Fruit fly (Drosophila melanogaster) whole organism, embryonic: ENCODE results near the gene Girdin.
A peak's percentile ranks its signal among the peaks of the same experiment; 100 is the strongest.

ENCODE experiments used
- Atf-2 ChIP-seq: fragments of 200-800 bp; sonication (Bioruptor generic); optimal IDR thresholded peaks from 2 replicates; lab custom pipeline; 2016; ENCODE audit warnings: missing biosample characterization, missing genetic modification characterization
- Atf6 ChIP-seq: fragments of 200-800 bp; sonication (Bioruptor generic); IDR thresholded peaks from 2 replicates; pipeline ENCODE4 v1.3.6; 2022; ENCODE audit warnings: missing biosample characterization, missing genetic modification characterization
- B-H2 ChIP-seq: fragments of 200-800 bp; sonication (Bioruptor generic); optimal IDR thresholded peaks from 2 replicates; lab custom pipeline; 2018; ENCODE audit warnings: missing biosample characterization, mild to moderate bottlenecking, missing genetic modification characterization
- Bgb ChIP-seq: fragments of 200-800 bp; sonication (Bioruptor generic); IDR thresholded peaks from 2 replicates; pipeline ENCODE4 v1.3.6; 2022; ENCODE audit warnings: missing biosample characterization, missing genetic modification characterization; ENCODE audit not compliant: partially characterized antibody
- C15 ChIP-seq: fragments of 200-800 bp; sonication (Bioruptor generic); IDR thresholded peaks from 3 replicates; pipeline ENCODE4 v1.3.6; 2022; ENCODE audit warnings: missing biosample characterization, missing genetic modification characterization
- CG1024 ChIP-seq: fragments of 200-800 bp; sonication (Bioruptor generic); IDR thresholded peaks from 2 replicates; pipeline ENCODE4 v1.3.6; 2022; ENCODE audit warnings: missing biosample characterization, missing genetic modification characterization
- CG10366 ChIP-seq: fragments of 200-800 bp; sonication (Bioruptor generic); IDR thresholded peaks from 2 replicates; pipeline ENCODE4 v1.3.6; 2022; ENCODE audit warnings: missing biosample characterization, missing genetic modification characterization
- CG10654 ChIP-seq: fragments of 200-800 bp; sonication (Bioruptor generic); optimal IDR thresholded peaks from 2 replicates; lab custom pipeline; 2016; ENCODE audit warnings: missing biosample characterization, missing genetic modification characterization
- CG13123 ChIP-seq: fragments of 200-800 bp; sonication (Bioruptor generic); optimal IDR thresholded peaks from 2 replicates; lab custom pipeline; 2016; ENCODE audit warnings: missing biosample characterization, missing genetic modification characterization
- CG13775 ChIP-seq: fragments of 200-800 bp; sonication (Bioruptor generic); optimal IDR thresholded peaks from 3 replicates; lab custom pipeline; 2017; ENCODE audit warnings: missing biosample characterization, mild to moderate bottlenecking, missing genetic modification characterization
- CG1529 ChIP-seq: fragments of 200-800 bp; sonication (Bioruptor generic); optimal IDR thresholded peaks from 3 replicates; lab custom pipeline; 2018; ENCODE audit warnings: missing biosample characterization, missing genetic modification characterization
- CG17568 ChIP-seq: fragments of 200-800 bp; sonication (Bioruptor generic); optimal IDR thresholded peaks from 2 replicates; lab custom pipeline; 2018; ENCODE audit warnings: missing biosample characterization, mild to moderate bottlenecking, missing genetic modification characterization, moderate library complexity
- CG17912 ChIP-seq: fragments of 200-800 bp; sonication (Bioruptor generic); optimal IDR thresholded peaks from 2 replicates; lab custom pipeline; 2018; ENCODE audit warnings: missing biosample characterization, mild to moderate bottlenecking, missing genetic modification characterization
- CG1792 ChIP-seq: fragments of 200-800 bp; sonication (Bioruptor generic); optimal IDR thresholded peaks from 2 replicates; lab custom pipeline; 2016; ENCODE audit warnings: missing biosample characterization, missing genetic modification characterization
- CG18619 ChIP-seq: fragments of 200-800 bp; sonication (Bioruptor generic); optimal IDR thresholded peaks from 3 replicates; lab custom pipeline; 2017; ENCODE audit warnings: missing biosample characterization, mild to moderate bottlenecking, missing genetic modification characterization
- CG30020 ChIP-seq: fragments of 200-800 bp; optimal IDR thresholded peaks from 2 replicates; lab custom pipeline; 2019; ENCODE audit warnings: missing biosample characterization, mild to moderate bottlenecking, missing genetic modification characterization, moderate library complexity
- CG3163 ChIP-seq: fragments of 200-800 bp; sonication (Bioruptor generic); optimal IDR thresholded peaks from 3 replicates; lab custom pipeline; 2016; ENCODE audit warnings: missing biosample characterization, missing genetic modification characterization
- CG42726 ChIP-seq: fragments of 200-800 bp; sonication (Bioruptor generic); IDR thresholded peaks from 2 replicates; pipeline ENCODE4 v1.3.6; 2022; ENCODE audit warnings: missing biosample characterization, missing genetic modification characterization; ENCODE audit not compliant: partially characterized antibody
- CG4730 ChIP-seq: fragments of 200-800 bp; sonication (Bioruptor generic); IDR thresholded peaks from 2 replicates; pipeline ENCODE4 v1.3.6; 2022; ENCODE audit warnings: missing biosample characterization, missing genetic modification characterization
- CG7963 ChIP-seq: fragments of 200-800 bp; sonication (Bioruptor generic); IDR thresholded peaks from 3 replicates; pipeline ENCODE4 v1.3.6; 2022; ENCODE audit warnings: missing biosample characterization, missing genetic modification characterization; ENCODE audit not compliant: partially characterized antibody
- CG9876 ChIP-seq: fragments of 200-800 bp; sonication (Bioruptor generic); optimal IDR thresholded peaks from 2 replicates; lab custom pipeline; 2016; ENCODE audit warnings: missing biosample characterization, missing genetic modification characterization
- HLH4C ChIP-seq: fragments of 200-800 bp; sonication (Bioruptor generic); IDR thresholded peaks from 3 replicates; pipeline ENCODE4 v1.3.6; 2022; ENCODE audit warnings: missing biosample characterization, missing genetic modification characterization; ENCODE audit not compliant: partially characterized antibody
- HLH54F ChIP-seq: fragments of 200-800 bp; sonication (Bioruptor generic); optimal IDR thresholded peaks from 3 replicates; lab custom pipeline; 2016; ENCODE audit warnings: missing biosample characterization, missing genetic modification characterization
- Hand ChIP-seq: fragments of 200-800 bp; sonication (Bioruptor generic); optimal IDR thresholded peaks from 2 replicates; lab custom pipeline; 2017; ENCODE audit warnings: mild to moderate bottlenecking, missing biosample characterization, missing genetic modification reagents, missing genetic modification characterization
- Hey ChIP-seq: fragments of 200-800 bp; sonication (Bioruptor generic); optimal IDR thresholded peaks from 3 replicates; lab custom pipeline; 2018; ENCODE audit warnings: missing biosample characterization, mild to moderate bottlenecking, missing genetic modification characterization
- Hr78 ChIP-seq, 2 experiments: fragments of 200-800 bp in 1 of 2; fragments of >200 bp in 1 of 2; sonication (Bioruptor generic) in 1 of 2; optimal IDR thresholded peaks; 2 replicates each; lab custom pipeline; 2017 to 2019; ENCODE audit warnings: missing biosample characterization in 2 of 2, missing genetic modification characterization in 2 of 2, mild to moderate bottlenecking in 1 of 2, moderate library complexity in 1 of 2
- Lim3 ChIP-seq: fragments of 200-800 bp; sonication (Bioruptor generic); IDR thresholded peaks from 2 replicates; pipeline ENCODE4 v1.3.6; 2022; ENCODE audit warnings: missing biosample characterization, missing genetic modification characterization
- Neu2 ChIP-seq: fragments of 200-800 bp; sonication (Bioruptor generic); optimal IDR thresholded peaks from 3 replicates; lab custom pipeline; 2016; ENCODE audit warnings: missing biosample characterization, missing genetic modification characterization, borderline replicate concordance
- NfI ChIP-seq: fragments of 200-800 bp; sonication (Bioruptor generic); optimal IDR thresholded peaks from 3 replicates; lab custom pipeline; 2018; ENCODE audit warnings: missing biosample characterization, mild to moderate bottlenecking, missing genetic modification characterization, moderate library complexity
- Scr ChIP-seq: fragments of 200-800 bp; sonication (Bioruptor generic); IDR thresholded peaks from 2 replicates; pipeline ENCODE4 v1.3.6; 2022; ENCODE audit warnings: missing biosample characterization, missing genetic modification characterization; ENCODE audit not compliant: partially characterized antibody
- Ssrp ChIP-seq: fragments of 200-800 bp; sonication (Bioruptor generic); optimal IDR thresholded peaks from 2 replicates; lab custom pipeline; 2018; ENCODE audit warnings: missing biosample characterization, mild to moderate bottlenecking, missing genetic modification characterization, moderate library complexity
- Trl ChIP-seq, 3 experiments: fragments of >200 bp in 2 of 3; fragments of 200-800 bp in 1 of 3; sonication (Bioruptor generic) in 1 of 3; optimal IDR thresholded peaks; 2 replicates in 1 of 3; 3 replicates in 2 of 3; lab custom pipeline; 2016 to 2017; ENCODE audit warnings: missing biosample characterization in 1 of 3, missing genetic modification characterization in 1 of 3
- amos ChIP-seq: fragments of 200-800 bp; sonication (Bioruptor generic); IDR thresholded peaks from 2 replicates; pipeline ENCODE4 v1.3.6; 2022; ENCODE audit warnings: missing biosample characterization, missing genetic modification characterization; ENCODE audit not compliant: partially characterized antibody
- ash1 ChIP-seq: fragments of 200-800 bp; sonication (Bioruptor generic); optimal IDR thresholded peaks from 2 replicates; lab custom pipeline; 2018; ENCODE audit warnings: missing biosample characterization, mild to moderate bottlenecking, missing genetic modification characterization
- btn ChIP-seq: fragments of 200-800 bp; sonication (Bioruptor generic); optimal IDR thresholded peaks from 2 replicates; lab custom pipeline; 2016; ENCODE audit warnings: missing biosample characterization, missing genetic modification characterization
- chif ChIP-seq, 2 experiments: fragments of 200-800 bp; sonication (Bioruptor generic); optimal IDR thresholded peaks; 3 replicates each; lab custom pipeline; 2016; ENCODE audit warnings: missing biosample characterization in 2 of 2, missing genetic modification characterization in 2 of 2
- chn ChIP-seq: fragments of 200-800 bp; sonication (Bioruptor generic); optimal IDR thresholded peaks from 2 replicates; lab custom pipeline; 2016; ENCODE audit warnings: missing biosample characterization, missing genetic modification characterization
- danr ChIP-seq: fragments of 200-800 bp; sonication (Bioruptor generic); IDR thresholded peaks from 2 replicates; pipeline ENCODE4 v1.3.6; 2022; ENCODE audit warnings: missing biosample characterization, missing genetic modification characterization
- gcm2 ChIP-seq: fragments of 200-800 bp; sonication (Bioruptor generic); optimal IDR thresholded peaks from 2 replicates; lab custom pipeline; 2016; ENCODE audit warnings: missing biosample characterization, missing genetic modification characterization
- ind ChIP-seq: fragments of 200-800 bp; sonication (Bioruptor generic); optimal IDR thresholded peaks from 3 replicates; lab custom pipeline; 2016; ENCODE audit warnings: missing biosample characterization, missing genetic modification characterization
- jumu ChIP-seq: fragments of 200-800 bp; sonication (Bioruptor generic); optimal IDR thresholded peaks from 3 replicates; lab custom pipeline; 2016; ENCODE audit warnings: missing biosample characterization, missing genetic modification characterization
- mld ChIP-seq: fragments of 200-800 bp; sonication (Bioruptor generic); IDR thresholded peaks from 3 replicates; pipeline ENCODE4 v1.3.6; 2022; ENCODE audit warnings: missing biosample characterization, missing genetic modification characterization; ENCODE audit not compliant: partially characterized antibody
- nerfin-1 ChIP-seq: fragments of 200-800 bp; sonication (Bioruptor generic); optimal IDR thresholded peaks from 3 replicates; lab custom pipeline; 2019; ENCODE audit warnings: missing biosample characterization, mild to moderate bottlenecking, missing genetic modification characterization, moderate library complexity
- nerfin-2 ChIP-seq: fragments of 200-800 bp; sonication (Bioruptor generic); IDR thresholded peaks from 2 replicates; pipeline ENCODE4 v1.3.6; 2022; ENCODE audit warnings: missing biosample characterization, missing genetic modification characterization; ENCODE audit not compliant: partially characterized antibody
- pita ChIP-seq: fragments of 200-800 bp; sonication (Bioruptor generic); optimal IDR thresholded peaks from 2 replicates; lab custom pipeline; 2017; ENCODE audit warnings: missing biosample characterization, mild to moderate bottlenecking, missing genetic modification characterization
- repo ChIP-seq: fragments of 200-800 bp; sonication (Bioruptor generic); optimal IDR thresholded peaks from 2 replicates; lab custom pipeline; 2016; ENCODE audit warnings: missing biosample characterization, missing genetic modification characterization
- tio ChIP-seq: fragments of 200-800 bp; sonication (Bioruptor generic); optimal IDR thresholded peaks from 2 replicates; lab custom pipeline; 2017; ENCODE audit warnings: missing biosample characterization, missing genetic modification characterization, inconsistent platforms

Gene Girdin

DNA sequence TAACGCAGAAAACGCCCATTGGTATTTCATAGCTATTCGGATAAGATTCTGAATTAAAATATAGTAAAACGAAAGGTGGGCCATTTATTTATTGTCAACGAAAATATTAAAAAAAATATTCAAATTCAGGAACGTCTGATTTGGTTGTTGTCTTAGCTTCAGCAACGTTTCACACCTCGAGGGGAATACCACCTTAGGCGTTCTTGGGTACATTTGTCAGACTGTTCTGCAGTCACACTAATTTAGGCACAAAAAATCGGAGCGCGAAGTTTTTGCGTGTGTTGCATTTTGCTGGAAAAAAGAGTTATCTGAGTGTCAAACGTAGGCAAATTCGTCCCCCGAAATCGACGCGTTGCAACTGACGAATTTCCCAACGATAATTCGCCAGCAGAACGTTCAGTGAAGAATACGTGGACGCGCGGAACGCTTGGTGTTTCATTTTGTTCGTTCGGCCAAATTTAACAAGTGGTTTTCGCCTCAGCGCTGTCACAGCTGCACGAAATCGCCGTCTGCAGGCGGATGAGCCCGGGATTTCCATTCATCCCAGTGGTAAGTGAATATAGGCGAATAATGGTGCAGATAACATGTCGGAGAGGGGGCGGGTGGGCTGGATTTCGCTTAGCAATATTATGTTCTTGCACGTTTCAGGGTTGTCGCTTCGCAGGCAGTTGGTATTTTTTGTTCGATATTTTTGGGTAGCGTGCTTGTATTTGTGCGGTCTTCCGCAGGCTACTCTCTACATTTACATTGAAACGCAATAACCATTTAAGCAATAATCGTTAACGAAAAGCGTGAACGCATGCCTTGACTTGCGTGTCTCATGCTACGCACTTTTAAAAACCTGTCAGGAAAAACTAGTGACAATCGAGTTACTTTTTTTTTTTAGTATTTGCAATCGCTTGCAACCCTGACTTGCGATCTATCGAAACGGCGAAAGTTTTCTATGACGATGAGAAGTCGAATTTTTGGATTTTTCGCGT lies 46.3 kb downstream of the Girdin start, which contains the start of gene Larp4B (continued):
- no peak for TF ChIP-seq Neu2
- TF ChIP-seq CG3163 (GFP tag; lab: Kevin White, UChicago) = peak; percentile 1
- TF ChIP-seq C15 = no peak
- TF ChIP-seq gcm2 (GFP tag; lab: Kevin White, UChicago) = no peak
- no peak for TF ChIP-seq Hey (tag; lab: Kevin White, UChicago)
- no peak for TF ChIP-seq tio (GFP tag; lab: Kevin White, UChicago)
- no peak for TF ChIP-seq CG7963 (GFP tag; lab: Robert Waterston, UW)
- TF ChIP-seq Ssrp = peak; percentile 14
- TF ChIP-seq Bgb (GFP tag; lab: Robert Waterston, UW) = no peak
- TF ChIP-seq pita (GFP tag; lab: Kevin White, UChicago) = peak; percentile 86
- no peak for TF ChIP-seq CG17568 (GFP tag; lab: Kevin White, UChicago)
- TF ChIP-seq CG1792 (GFP tag; lab: Kevin White, UChicago) = no peak
- TF ChIP-seq Scr (GFP tag; lab: Robert Waterston, UW) = peak; percentile 72
- TF ChIP-seq CG17912 = no peak
- peak; percentile 17 for TF ChIP-seq nerfin-1
- peak; percentile 52 for TF ChIP-seq amos (GFP tag; lab: Robert Waterston, UW)
- TF ChIP-seq repo (GFP tag; lab: Kevin White, UChicago) = no peak
- TF ChIP-seq nerfin-2 (GFP tag; lab: Robert Waterston, UW) = no peak
- peak; percentile 28 for TF ChIP-seq B-H2 (GFP tag; lab: Kevin White, UChicago)
- 0 out of 3 replicates have a peak, but pooled peaks have one; percentile 39 for TF ChIP-seq mld
- TF ChIP-seq ash1 (GFP tag; lab: Kevin White, UChicago) = no peak
- peak; percentile 4 for TF ChIP-seq jumu (GFP tag; lab: Kevin White, UChicago)
- no peak for TF ChIP-seq CG9876
- TF ChIP-seq Hr78 (GFP tag; optimal IDR thresholded peaks at IDR 0.05; lab: Kevin White, UChicago) = no peak
- no peak for TF ChIP-seq CG1024
- TF ChIP-seq Lim3 (GFP tag; lab: Robert Waterston, UW) = no peak
- peak; percentile 55; the same call in 2 of the 3 replicates for TF ChIP-seq HLH4C (GFP tag; lab: Robert Waterston, UW)
- no peak for TF ChIP-seq CG30020
- TF ChIP-seq CG4730 (GFP tag; lab: Robert Waterston, UW) = no peak
- TF ChIP-seq HLH54F = no peak
- no peak for TF ChIP-seq Trl (optimal IDR thresholded peaks at IDR 0.05; lab: Kevin White, UChicago)
- no peak for TF ChIP-seq Trl (GFP tag; optimal IDR thresholded peaks at IDR 0.05; lab: Kevin White, UChicago)
- peak; percentile 13 for TF ChIP-seq chn (GFP tag; lab: Kevin White, UChicago)
- TF ChIP-seq Atf-2 (GFP tag; lab: Kevin White, UChicago) = no peak
- peak; percentile 37 for TF ChIP-seq CG13775
- 0 out of 2 replicates have a peak, but pooled peaks have one; percentile 46 for TF ChIP-seq CG42726 (GFP tag; lab: Robert Waterston, UW)
- no peak for TF ChIP-seq CG10654 (GFP tag; lab: Kevin White, UChicago)
- no peak for TF ChIP-seq CG13123
- no peak for TF ChIP-seq btn
- no peak for TF ChIP-seq danr
- peak; percentile 21 for TF ChIP-seq NfI (GFP tag; lab: Kevin White, UChicago)
- no peak for TF ChIP-seq Atf6
- no peak for TF ChIP-seq Hand (GFP tag; lab: Kevin White, UChicago)
- no peak for TF ChIP-seq CG18619 (GFP tag; lab: Kevin White, UChicago)
- no peak for TF ChIP-seq CG1529 (GFP tag; lab: Kevin White, UChicago)
- no peak for TF ChIP-seq chif (GFP tag; optimal IDR thresholded peaks at IDR 0.05; lab: Kevin White, UChicago)
- no peak for TF ChIP-seq CG10366 (GFP tag; lab: Robert Waterston, UW)
- no peak for TF ChIP-seq ind (GFP tag; lab: Kevin White, UChicago)
